Worm (Caenorhabditis elegans) whole organism, late embryonic: ENCODE results near the gene B0280.9.
A peak's percentile ranks its signal among the peaks of the same experiment; 100 is the strongest.

Experiments
- ahr-1 ChIP-seq: sonication (generic microtip); optimal IDR thresholded peaks from 2 replicates; lab custom pipeline; 2016; ENCODE audit warnings: missing genetic modification characterization, missing compliant biosample characterization
- ama-1 ChIP-seq: fragments of 150-350 bp; optimal IDR thresholded peaks from 2 replicates; lab custom pipeline; 2014
- ceh-14 ChIP-seq: sonication (generic microtip); optimal IDR thresholded peaks from 2 replicates; lab custom pipeline; 2016; ENCODE audit warnings: missing genotype, missing genetic modification characterization, missing compliant biosample characterization
- ceh-18 ChIP-seq: sonication (generic microtip); optimal IDR thresholded peaks from 2 replicates; lab custom pipeline; 2016; ENCODE audit warnings: missing genetic modification characterization, missing compliant biosample characterization
- ceh-2 ChIP-seq: sonication (generic microtip); optimal IDR thresholded peaks from 2 replicates; lab custom pipeline; 2016; ENCODE audit warnings: missing genotype, missing genetic modification characterization, missing compliant biosample characterization
- ceh-22 ChIP-seq: sonication (generic microtip); optimal IDR thresholded peaks from 2 replicates; lab custom pipeline; 2017; ENCODE audit warnings: missing biosample characterization, missing genetic modification characterization
- ceh-31 ChIP-seq: sonication (generic microtip); optimal IDR thresholded peaks from 2 replicates; lab custom pipeline; 2016; ENCODE audit warnings: missing genetic modification characterization, missing compliant biosample characterization
- ceh-48 ChIP-seq: sonication (generic microtip); optimal IDR thresholded peaks from 2 replicates; lab custom pipeline; 2016; ENCODE audit warnings: missing genetic modification characterization, inconsistent platforms, missing compliant biosample characterization
- ceh-6 ChIP-seq: fragments of 200-800 bp; sonication (Bioruptor generic); optimal IDR thresholded peaks from 2 replicates; lab custom pipeline; 2018; ENCODE audit warnings: mild to moderate bottlenecking, missing genetic modification characterization, missing compliant biosample characterization
- ceh-9 ChIP-seq: sonication (generic microtip); optimal IDR thresholded peaks from 2 replicates; lab custom pipeline; 2016; ENCODE audit warnings: mild to moderate bottlenecking, missing genetic modification characterization, inconsistent platforms, missing compliant biosample characterization
- che-1 ChIP-seq: sonication (generic microtip); optimal IDR thresholded peaks from 2 replicates; lab custom pipeline; 2016; ENCODE audit warnings: mild to moderate bottlenecking, missing genetic modification characterization, missing compliant biosample characterization
- dmd-4 ChIP-seq: sonication (generic microtip); optimal IDR thresholded peaks from 2 replicates; lab custom pipeline; 2016; ENCODE audit warnings: borderline replicate concordance, missing genetic modification characterization, missing compliant biosample characterization
- elt-2 ChIP-seq: sonication (generic microtip); optimal IDR thresholded peaks from 2 replicates; lab custom pipeline; 2016; ENCODE audit warnings: missing genetic modification reagents, missing genetic modification characterization, missing compliant biosample characterization
- ets-4 ChIP-seq: sonication (generic microtip); optimal IDR thresholded peaks from 2 replicates; lab custom pipeline; 2016; ENCODE audit warnings: missing genetic modification characterization, missing compliant biosample characterization
- fax-1 ChIP-seq: sonication (generic microtip); optimal IDR thresholded peaks from 2 replicates; lab custom pipeline; 2016; ENCODE audit warnings: missing genotype, missing genetic modification characterization, missing compliant biosample characterization
- fkh-10 ChIP-seq: fragments of 150-350 bp; optimal IDR thresholded peaks from 2 replicates; lab custom pipeline; 2014; ENCODE audit warnings: missing biosample characterization, missing genetic modification reagents, missing genetic modification characterization
- hlh-13 ChIP-seq: fragments of 200-800 bp; sonication (Bioruptor generic); optimal IDR thresholded peaks from 2 replicates; lab custom pipeline; 2018; ENCODE audit warnings: mild to moderate bottlenecking, missing genetic modification characterization, missing compliant biosample characterization
- hlh-15 ChIP-seq: sonication (generic microtip); optimal IDR thresholded peaks from 2 replicates; lab custom pipeline; 2016; ENCODE audit warnings: missing genetic modification characterization, missing compliant biosample characterization
- hlh-30 ChIP-seq: sonication (generic microtip); optimal IDR thresholded peaks from 2 replicates; lab custom pipeline; 2017; ENCODE audit warnings: antibody characterized with exemption, missing genetic modification characterization, missing compliant biosample characterization; ENCODE audit not compliant: insufficient read depth
- hlh-6 ChIP-seq: sonication (generic microtip); optimal IDR thresholded peaks from 2 replicates; lab custom pipeline; 2016; ENCODE audit warnings: missing genotype, missing genetic modification characterization, missing compliant biosample characterization
- hlh-8 ChIP-seq: sonication (generic microtip); optimal IDR thresholded peaks from 2 replicates; lab custom pipeline; 2016; ENCODE audit warnings: missing genotype, missing genetic modification characterization, missing compliant biosample characterization
- nfya-1 ChIP-seq: sonication (generic microtip); optimal IDR thresholded peaks from 2 replicates; lab custom pipeline; 2017; ENCODE audit warnings: missing genetic modification characterization, mild to moderate bottlenecking, missing compliant biosample characterization, antibody characterized with exemption, moderate library complexity
- nhr-232 ChIP-seq: sonication (generic microtip); optimal IDR thresholded peaks from 2 replicates; lab custom pipeline; 2016; ENCODE audit warnings: missing genetic modification characterization, missing compliant biosample characterization
- odd-2 ChIP-seq: sonication (generic microtip); optimal IDR thresholded peaks from 2 replicates; lab custom pipeline; 2017; ENCODE audit warnings: antibody characterized with exemption, mild to moderate bottlenecking, missing genetic modification characterization, missing compliant biosample characterization
- pat-9 ChIP-seq: fragments of 200-800 bp; sonication (Bioruptor generic); optimal IDR thresholded peaks from 2 replicates; lab custom pipeline; 2018; ENCODE audit warnings: mild to moderate bottlenecking, missing genetic modification characterization, moderate library complexity, missing compliant biosample characterization
- pha-4 ChIP-seq: fragments of 150-350 bp; optimal IDR thresholded peaks from 2 replicates; lab custom pipeline; 2018; ENCODE audit warnings: missing biosample characterization, missing genetic modification reagents, missing genetic modification characterization
- pqm-1 ChIP-seq: sonication (generic microtip); optimal IDR thresholded peaks from 2 replicates; lab custom pipeline; 2016; ENCODE audit warnings: missing genetic modification characterization, missing compliant biosample characterization
- ref-2 ChIP-seq: sonication (generic microtip); optimal IDR thresholded peaks from 2 replicates; lab custom pipeline; 2016; ENCODE audit warnings: missing genetic modification characterization, missing compliant biosample characterization
- syd-9 ChIP-seq: sonication (generic microtip); optimal IDR thresholded peaks from 2 replicates; lab custom pipeline; 2016; ENCODE audit warnings: mild to moderate bottlenecking, missing genetic modification characterization, moderate library complexity, missing compliant biosample characterization
- tbx-2 ChIP-seq: sonication (generic microtip); optimal IDR thresholded peaks from 2 replicates; lab custom pipeline; 2016; ENCODE audit warnings: missing genetic modification characterization, missing compliant biosample characterization
- tbx-7 ChIP-seq: sonication (generic microtip); optimal IDR thresholded peaks from 2 replicates; lab custom pipeline; 2016; ENCODE audit warnings: missing genotype, missing genetic modification characterization, missing compliant biosample characterization
- unc-42 ChIP-seq: sonication (generic microtip); optimal IDR thresholded peaks from 2 replicates; lab custom pipeline; 2016; ENCODE audit warnings: missing genotype, missing genetic modification characterization, missing compliant biosample characterization

The B0280.9 gene

ce11 chrIII:7146341-7146740 is 23.6 kb upstream of the B0280.9 start:
- TF ChIP-seq nfya-1 (tag; lab: Kevin White, UChicago) = no peak
- TF ChIP-seq tbx-7 (tag; lab: Kevin White, UChicago) = no peak
- no peak for TF ChIP-seq hlh-8 (tag; lab: Kevin White, UChicago)
- no peak for TF ChIP-seq fax-1
- TF ChIP-seq ets-4 (tag; lab: Kevin White, UChicago) = no peak
- TF ChIP-seq pha-4 = no peak
- no peak for TF ChIP-seq ceh-22 (tag; lab: Kevin White, UChicago)

- TF ChIP-seq nhr-232 (tag; lab: Kevin White, UChicago) (no peak), unc-42 (tag; lab: Kevin White, UChicago) (peak; percentile 59)
Observed at ce11 chrIII:7144749-7145148, 22.1 kb upstream of the B0280.9 start, which contains the start of gene glr-2. glr-2 (minus strand) TSS chrIII:7144959.

DNA sequence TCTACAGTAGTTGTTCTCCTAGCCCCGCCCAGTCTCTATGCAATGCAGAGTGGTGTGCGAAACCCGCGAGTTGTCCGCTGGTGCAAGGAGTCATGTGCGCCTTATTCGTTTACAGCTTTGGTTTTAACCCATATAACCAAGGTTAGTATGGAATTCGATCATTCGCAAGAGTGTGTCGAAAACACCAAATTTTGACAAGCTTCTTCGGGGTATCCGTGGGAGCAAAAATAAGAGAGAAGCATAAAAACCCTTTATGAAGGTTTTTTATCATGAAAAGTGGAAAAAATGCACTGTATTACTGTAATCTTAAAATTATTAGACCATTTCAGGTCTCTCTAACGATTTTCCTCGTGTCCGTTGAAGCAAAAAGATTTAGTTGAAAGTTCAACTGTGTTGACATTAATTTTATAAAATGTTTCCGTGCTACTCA is 19.5 kb upstream of the B0280.9 start:
- TF ChIP-seq ama-1 (lab: Kevin White, UChicago) (peak; percentile 39), hlh-30 (tag; lab: Kevin White, UChicago) (peak; percentile 25), pha-4 (no peak)

DNA sequence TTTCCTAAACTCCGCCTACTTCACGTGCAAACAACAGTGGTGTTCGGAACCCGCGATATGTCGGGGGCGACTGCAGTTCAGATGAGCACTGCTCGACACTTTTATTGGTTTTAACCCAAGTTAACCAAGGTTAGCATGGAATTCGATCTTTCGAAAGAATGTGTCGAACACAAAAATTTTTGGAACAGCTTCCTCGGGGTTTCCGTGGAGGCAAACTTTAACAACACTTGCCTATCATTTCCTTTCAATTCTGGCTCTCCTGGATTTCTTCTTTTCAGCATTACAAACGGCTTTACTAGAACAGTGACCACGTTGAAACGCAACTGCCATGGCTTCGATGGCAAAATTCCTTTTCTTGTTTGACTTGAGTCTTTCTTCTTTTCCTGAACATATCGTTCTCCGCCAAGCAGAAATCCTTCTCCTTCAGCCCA is 18.6 kb upstream of the B0280.9 start:
- TF ChIP-seq hlh-6 (no peak), ama-1 (lab: Kevin White, UChicago) (peak; percentile 87), elt-2 (tag; lab: Kevin White, UChicago) (peak; percentile 11)

DNA sequence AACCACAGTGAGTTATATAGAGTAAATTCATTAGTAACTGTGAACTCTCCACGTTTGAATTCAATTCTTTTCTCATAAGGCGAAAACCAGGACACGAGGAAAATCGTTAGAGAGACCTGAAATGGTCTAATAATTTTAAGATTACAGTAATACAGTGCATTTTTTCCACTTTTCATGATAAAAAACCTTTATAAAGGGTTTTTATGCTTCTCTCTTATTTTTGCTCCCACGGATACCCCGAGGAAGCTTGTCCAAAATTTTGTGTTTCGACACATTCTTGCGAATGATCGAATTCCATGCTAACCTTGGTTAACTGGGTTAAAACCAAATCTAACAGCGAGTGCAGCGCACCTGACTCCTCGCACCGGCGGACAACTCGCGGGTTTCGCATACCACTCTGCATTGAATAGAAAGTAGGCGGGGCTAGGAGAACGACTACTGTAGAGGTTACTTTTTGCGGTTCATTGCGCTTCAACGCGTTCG is 17.6 kb upstream of the B0280.9 start:
- TF ChIP-seq ref-2 (peak; percentile 13), ceh-9 (tag; lab: Kevin White, UChicago) (no peak), ceh-6 (GFP tag; lab: Kevin White, UChicago) (no peak), ceh-22 (tag; lab: Kevin White, UChicago) (no peak), hlh-30 (tag; lab: Kevin White, UChicago) (peak; percentile 59), ama-1 (lab: Kevin White, UChicago) (peak; percentile 58)

DNA sequence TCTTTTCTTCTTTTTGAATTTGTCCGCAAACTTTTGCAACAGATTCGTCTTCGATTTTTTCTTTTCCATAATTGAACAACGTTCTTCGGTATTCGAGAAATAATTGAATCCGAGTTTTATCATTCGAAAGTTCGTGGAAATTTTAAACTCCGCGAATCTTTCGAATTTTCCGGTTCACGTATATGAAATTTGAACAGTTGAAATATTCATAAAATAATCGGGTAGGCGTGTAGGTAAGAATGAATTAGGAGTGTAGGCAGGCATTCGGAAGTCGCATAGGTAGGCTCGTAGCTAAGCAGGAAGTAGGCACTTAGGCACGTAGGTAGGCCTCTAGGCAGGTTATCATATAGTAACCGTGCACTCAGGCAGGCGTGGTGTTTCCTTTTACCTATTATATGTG is 15.5 kb upstream of the B0280.9 start, which contains the start of gene B0280.11:
TSS of gene B0280.11 (minus strand) at position 101 of the 400 bp plus-strand sequence.
- TF ChIP-seq ceh-14 (tag; lab: Kevin White, UChicago) = no peak
- no peak for TF ChIP-seq ama-1 (lab: Kevin White, UChicago)
- TF ChIP-seq che-1 (tag; lab: Kevin White, UChicago) = no peak
- no peak for TF ChIP-seq pat-9 (tag; lab: Kevin White, UChicago)
- TF ChIP-seq dmd-4 (tag; lab: Kevin White, UChicago) = no peak
- no peak for TF ChIP-seq ceh-6 (GFP tag; lab: Kevin White, UChicago)
- TF ChIP-seq ceh-48 (tag; lab: Kevin White, UChicago) = no peak
- TF ChIP-seq ahr-1 (tag; lab: Kevin White, UChicago) = no peak
- no peak for TF ChIP-seq ceh-31 (tag; lab: Kevin White, UChicago)
- TF ChIP-seq ceh-2 = no peak
- TF ChIP-seq ceh-18 (tag; lab: Kevin White, UChicago) = no peak
- TF ChIP-seq pqm-1 (tag; lab: Kevin White, UChicago) = no peak
- TF ChIP-seq hlh-13 (GFP tag; lab: Kevin White, UChicago) = no peak
- no peak for TF ChIP-seq fkh-10 (GFP tag; lab: Kevin White, UChicago)
- no peak for TF ChIP-seq odd-2 (tag; lab: Kevin White, UChicago)
- no peak for TF ChIP-seq hlh-15
- TF ChIP-seq syd-9 = no peak
- no peak for TF ChIP-seq tbx-2 (tag; lab: Kevin White, UChicago)
